Worm (Caenorhabditis elegans) whole organism, early embryonic: ENCODE data around the gene R12B2.7.

Experiments
- B0310.2 ChIP-seq: sonication (generic microtip); optimal IDR thresholded peaks from 2 replicates; lab custom pipeline; 2016; ENCODE audit warnings: mild to moderate bottlenecking, missing genetic modification characterization, missing compliant biosample characterization
- F13C5.2 ChIP-seq: sonication (generic microtip); optimal IDR thresholded peaks from 2 replicates; lab custom pipeline; 2017; ENCODE audit warnings: mild to moderate bottlenecking, missing genetic modification characterization, inconsistent platforms, missing compliant biosample characterization
- aly-1 ChIP-seq: sonication (generic microtip); optimal IDR thresholded peaks from 2 replicates; lab custom pipeline; 2016; ENCODE audit warnings: missing genetic modification characterization, missing compliant biosample characterization
- ama-1 ChIP-seq: fragments of 150-350 bp; optimal IDR thresholded peaks from 2 replicates; lab custom pipeline; 2014
- ceh-13 ChIP-seq: fragments of 200-800 bp; sonication (Bioruptor generic); optimal IDR thresholded peaks from 2 replicates; lab custom pipeline; 2018; ENCODE audit warnings: mild to moderate bottlenecking, missing genetic modification characterization, missing compliant biosample characterization
- flt-1 ChIP-seq: fragments of 200-800 bp; sonication (Bioruptor generic); IDR thresholded peaks from 2 replicates; pipeline ENCODE4 v1.3.6; 2022; ENCODE audit warnings: missing genetic modification characterization, missing compliant biosample characterization
- hmbx-1 ChIP-seq: sonication (generic microtip); optimal IDR thresholded peaks from 2 replicates; lab custom pipeline; 2016; ENCODE audit warnings: mild to moderate bottlenecking, missing genetic modification characterization, missing compliant biosample characterization
- hmg-4 ChIP-seq: fragments of 200-800 bp; sonication (Bioruptor generic); optimal IDR thresholded peaks from 2 replicates; lab custom pipeline; 2018; ENCODE audit warnings: mild to moderate bottlenecking, missing genetic modification characterization, missing compliant biosample characterization
- hnd-1 ChIP-seq: sonication (generic microtip); optimal IDR thresholded peaks from 2 replicates; lab custom pipeline; 2016; ENCODE audit warnings: missing genetic modification characterization, missing compliant biosample characterization
- pes-1 ChIP-seq: fragments of 200-800 bp; sonication (Bioruptor generic); IDR thresholded peaks from 2 replicates; pipeline ENCODE4 v1.3.6; 2022; ENCODE audit warnings: missing genetic modification reagents, missing genetic modification characterization, missing compliant biosample characterization
- sea-1 ChIP-seq: fragments of 200-800 bp; sonication (Bioruptor generic); conservative IDR thresholded peaks from 2 replicates; pipeline ENCODE4 v1.3.6; 2022; ENCODE audit warnings: missing genetic modification characterization, missing compliant biosample characterization
- tbx-11 ChIP-seq: fragments of 200-800 bp; sonication (Bioruptor generic); IDR thresholded peaks from 2 replicates; pipeline ENCODE4 v1.3.6; 2022; ENCODE audit warnings: missing genetic modification characterization, missing compliant biosample characterization
- tbx-37 ChIP-seq: fragments of 200-800 bp; sonication (Bioruptor generic); conservative IDR thresholded peaks from 2 replicates; pipeline ENCODE4 v1.3.6; 2022; ENCODE audit warnings: missing genetic modification reagents, missing genetic modification characterization, missing compliant biosample characterization
- tra-4 ChIP-seq: sonication (generic microtip); optimal IDR thresholded peaks from 2 replicates; lab custom pipeline; 2017; ENCODE audit warnings: missing genetic modification characterization, missing compliant biosample characterization

DNA sequence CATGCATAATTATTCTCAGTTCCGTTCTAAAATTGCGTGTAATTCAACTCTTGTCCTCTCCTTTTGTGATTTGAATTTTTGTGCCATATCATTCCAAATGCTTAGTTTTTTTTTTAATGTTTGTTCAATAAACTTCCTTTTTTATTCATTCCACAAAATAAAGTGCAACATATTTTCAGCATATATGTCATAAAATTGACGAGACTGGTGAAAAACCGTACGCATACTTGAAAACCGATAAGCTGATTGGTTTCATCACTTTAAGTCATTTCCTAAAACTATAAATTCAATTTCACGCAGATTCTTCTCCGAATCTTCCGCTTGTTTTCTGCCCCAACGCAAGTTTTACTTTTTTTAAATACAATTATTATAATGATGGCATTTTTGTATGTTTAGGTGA, 44.2 kb downstream of the R12B2.7 start, which contains the start of gene dpf-4:
- no peak for TF ChIP-seq ama-1 (lab: Kevin White, UChicago)
- TF ChIP-seq hmg-4 (GFP tag; lab: Kevin White, UChicago) = no peak
- no peak for TF ChIP-seq tra-4 (tag; lab: Kevin White, UChicago)
- no peak for TF ChIP-seq hmbx-1
- no peak for TF ChIP-seq aly-1 (tag; lab: Kevin White, UChicago)
- no peak for TF ChIP-seq flt-1 (GFP tag; lab: Robert Waterston, UW)
- no peak for TF ChIP-seq sea-1
- no peak for TF ChIP-seq pes-1 (GFP tag; lab: Robert Waterston, UW)
- TF ChIP-seq tbx-11 = no peak
- TF ChIP-seq hnd-1 (tag; lab: Kevin White, UChicago) = no peak
- TF ChIP-seq F13C5.2 (tag; lab: Kevin White, UChicago) = no peak
- no peak for TF ChIP-seq tbx-37
- no peak for TF ChIP-seq B0310.2 (tag; lab: Kevin White, UChicago)
- no peak for TF ChIP-seq ceh-13
